Worm (Caenorhabditis elegans) whole organism, young adult: ENCODE data around the gene sknr-1.

ENCODE experiments used
- F23B12.7 ChIP-seq: sonication (generic microtip); optimal IDR thresholded peaks from 2 replicates; lab custom pipeline; 2017; ENCODE audit warnings: missing genetic modification characterization, mild to moderate bottlenecking, missing compliant biosample characterization, antibody characterized with exemption, moderate library complexity; ENCODE audit not compliant: insufficient read depth
- F33H1.4 ChIP-seq: fragments of 200-800 bp; sonication (Bioruptor generic); IDR thresholded peaks from 2 replicates; pipeline ENCODE4 v1.3.6; 2022; ENCODE audit warnings: missing genetic modification reagents, missing genetic modification characterization, missing compliant biosample characterization
- F49E8.2 ChIP-seq: sonication (generic microtip); optimal IDR thresholded peaks from 3 replicates; lab custom pipeline; 2017; ENCODE audit warnings: missing genetic modification characterization, mild to moderate bottlenecking, missing compliant biosample characterization, antibody characterized with exemption, moderate library complexity; ENCODE audit not compliant: insufficient read depth
- F52B5.7 ChIP-seq: sonication (generic microtip); optimal IDR thresholded peaks from 2 replicates; lab custom pipeline; 2016; ENCODE audit warnings: mild to moderate bottlenecking, missing genetic modification characterization, missing compliant biosample characterization
- F55B11.4 ChIP-seq: sonication (generic microtip); optimal IDR thresholded peaks from 2 replicates; lab custom pipeline; 2016; ENCODE audit warnings: missing compliant biosample characterization, missing genetic modification characterization, borderline replicate concordance; ENCODE audit not compliant: insufficient read depth
- T07F8.4 ChIP-seq: sonication (generic microtip); optimal IDR thresholded peaks from 2 replicates; lab custom pipeline; 2016; ENCODE audit warnings: mild to moderate bottlenecking, missing genetic modification characterization, moderate library complexity, missing compliant biosample characterization
- Y53F4B.3 ChIP-seq: fragments of 200-800 bp; sonication (Bioruptor generic); IDR thresholded peaks from 2 replicates; pipeline ENCODE4 v1.3.6; 2022; ENCODE audit warnings: missing genetic modification reagents, missing genetic modification characterization, missing compliant biosample characterization
- Y79H2A.3 ChIP-seq: fragments of 200-800 bp; sonication (Bioruptor generic); conservative IDR thresholded peaks from 2 replicates; pipeline ENCODE4 v1.3.6; 2022; ENCODE audit warnings: missing genetic modification reagents, missing genetic modification characterization, missing compliant biosample characterization
- atf-7 ChIP-seq: sonication (generic microtip); optimal IDR thresholded peaks from 2 replicates; lab custom pipeline; 2017; ENCODE audit warnings: mild to moderate bottlenecking, missing genetic modification characterization, missing compliant biosample characterization
- attf-6 ChIP-seq: fragments of 200-800 bp; sonication (Bioruptor generic); IDR thresholded peaks from 2 replicates; pipeline ENCODE4 v1.3.6; 2022; ENCODE audit warnings: missing genetic modification reagents, missing genetic modification characterization, missing compliant biosample characterization
- cebp-1 ChIP-seq, 2 experiments: fragments of 200-800 bp in 1 of 2; sonication (Bioruptor generic) in 1 of 2; sonication (generic microtip) in 1 of 2; IDR thresholded peaks in 1 of 2; optimal IDR thresholded peaks in 1 of 2; 2 replicates each; pipeline versions ENCODE4 v1.3.6 to Lab custom; 2017 to 2022; ENCODE audit warnings: missing compliant biosample characterization in 2 of 2, missing genetic modification characterization in 2 of 2, mild to moderate bottlenecking in 1 of 2, missing genetic modification reagents in 1 of 2, moderate library complexity in 1 of 2
- cebp-2 ChIP-seq: fragments of 200-800 bp; sonication (Bioruptor generic); IDR thresholded peaks from 2 replicates; pipeline ENCODE4 v1.3.6; 2022; ENCODE audit warnings: missing genetic modification characterization, missing compliant biosample characterization
- ceh-100 ChIP-seq: fragments of 200-800 bp; sonication (Bioruptor generic); IDR thresholded peaks from 2 replicates; pipeline ENCODE4 v1.3.6; 2022; ENCODE audit warnings: missing genetic modification reagents, missing genetic modification characterization, missing compliant biosample characterization
- ceh-27 ChIP-seq: fragments of 200-800 bp; sonication (Bioruptor generic); optimal IDR thresholded peaks from 2 replicates; lab custom pipeline; 2018; ENCODE audit warnings: mild to moderate bottlenecking, missing genetic modification characterization, moderate library complexity, missing compliant biosample characterization
- ceh-58 ChIP-seq: fragments of 200-800 bp; sonication (Bioruptor generic); IDR thresholded peaks from 2 replicates; pipeline ENCODE4 v1.3.6; 2022; ENCODE audit warnings: missing genetic modification characterization, missing compliant biosample characterization
- chd-7 ChIP-seq: sonication (generic microtip); optimal IDR thresholded peaks from 2 replicates; lab custom pipeline; 2016; ENCODE audit warnings: mild to moderate bottlenecking, missing genetic modification characterization, moderate library complexity, missing compliant biosample characterization
- dox-1 ChIP-seq: fragments of 200-800 bp; sonication (Bioruptor generic); IDR thresholded peaks from 2 replicates; pipeline ENCODE4 v1.3.6; 2022; ENCODE audit warnings: missing genetic modification reagents, missing genetic modification characterization, missing compliant biosample characterization
- efl-1 ChIP-seq: fragments of 150-350 bp; optimal IDR thresholded peaks from 2 replicates; lab custom pipeline; 2014; ENCODE audit warnings: missing biosample characterization, missing genetic modification reagents, missing genetic modification characterization
- egl-44 ChIP-seq: fragments of 200-800 bp; sonication (Bioruptor generic); IDR thresholded peaks from 2 replicates; pipeline ENCODE4 v1.3.6; 2022; ENCODE audit warnings: missing genetic modification reagents, missing genetic modification characterization, missing compliant biosample characterization
- ets-4 ChIP-seq: fragments of 200-800 bp; sonication (Bioruptor generic); optimal IDR thresholded peaks from 2 replicates; lab custom pipeline; 2018; ENCODE audit warnings: mild to moderate bottlenecking, missing genetic modification characterization, missing compliant biosample characterization
- hsf-1 ChIP-seq: fragments of 200-800 bp; sonication (Bioruptor generic); IDR thresholded peaks from 2 replicates; pipeline ENCODE4 v1.3.6; 2022; ENCODE audit warnings: missing genetic modification reagents, missing genetic modification characterization, missing compliant biosample characterization
- lin-54 ChIP-seq: fragments of 200-800 bp; sonication (Bioruptor generic); optimal IDR thresholded peaks from 2 replicates; lab custom pipeline; 2018; ENCODE audit warnings: mild to moderate bottlenecking, missing genetic modification characterization, missing compliant biosample characterization
- lir-1 ChIP-seq: fragments of 200-800 bp; sonication (Bioruptor generic); conservative IDR thresholded peaks from 2 replicates; pipeline ENCODE4 v1.3.6; 2022; ENCODE audit warnings: missing genetic modification reagents, missing genetic modification characterization, missing compliant biosample characterization
- madf-10 ChIP-seq: sonication (generic microtip); optimal IDR thresholded peaks from 2 replicates; lab custom pipeline; 2016; ENCODE audit warnings: mild to moderate bottlenecking, missing genetic modification characterization, missing compliant biosample characterization
- madf-3 ChIP-seq: fragments of 200-800 bp; sonication (Bioruptor generic); IDR thresholded peaks from 2 replicates; pipeline ENCODE4 v1.3.6; 2022; ENCODE audit warnings: missing genetic modification reagents, missing genetic modification characterization, missing compliant biosample characterization
- madf-6 ChIP-seq: fragments of 200-800 bp; sonication (Bioruptor generic); IDR thresholded peaks from 2 replicates; pipeline ENCODE4 v1.3.6; 2022; ENCODE audit warnings: missing genetic modification reagents, missing genetic modification characterization, missing compliant biosample characterization
- mcd-1 ChIP-seq: fragments of 200-800 bp; sonication (Bioruptor generic); IDR thresholded peaks from 2 replicates; pipeline ENCODE4 v1.3.6; 2022; ENCODE audit warnings: missing genetic modification reagents, missing genetic modification characterization, missing compliant biosample characterization
- nfya-2 ChIP-seq: fragments of 200-800 bp; sonication (Bioruptor generic); IDR thresholded peaks from 2 replicates; pipeline ENCODE4 v1.3.6; 2022; ENCODE audit warnings: missing genetic modification reagents, missing genetic modification characterization, missing compliant biosample characterization
- nfyb-1 ChIP-seq: fragments of 200-800 bp; sonication (Bioruptor generic); IDR thresholded peaks from 2 replicates; pipeline ENCODE4 v1.3.6; 2022; ENCODE audit warnings: missing genetic modification reagents, missing genetic modification characterization, missing compliant biosample characterization
- nhr-120 ChIP-seq: fragments of 200-800 bp; sonication (Bioruptor generic); IDR thresholded peaks from 2 replicates; pipeline ENCODE4 v1.3.6; 2022; ENCODE audit warnings: missing genetic modification characterization, missing compliant biosample characterization
- nhr-179 ChIP-seq: sonication (generic microtip); optimal IDR thresholded peaks from 2 replicates; lab custom pipeline; 2016; ENCODE audit warnings: mild to moderate bottlenecking, missing genetic modification characterization, missing compliant biosample characterization
- nhr-27 ChIP-seq: fragments of 200-800 bp; sonication (Bioruptor generic); optimal IDR thresholded peaks from 2 replicates; lab custom pipeline; 2018; ENCODE audit warnings: mild to moderate bottlenecking, missing genetic modification characterization, moderate library complexity, missing compliant biosample characterization
- pha-4 ChIP-seq: fragments of 150-350 bp; sonication (generic microtip); optimal IDR thresholded peaks from 2 replicates; lab custom pipeline; 2014; ENCODE audit warnings: missing biosample characterization, missing genetic modification reagents, missing genetic modification characterization
- rpc-1 ChIP-seq, 2 experiments: fragments of 150-350 bp in 1 of 2; sonication (generic microtip) in 1 of 2; optimal IDR thresholded peaks; 2 replicates each; lab custom pipeline; 2014 to 2018; ENCODE audit warnings: missing biosample characterization in 1 of 2, missing genetic modification characterization in 1 of 2, missing genetic modification reagents in 1 of 2, missing genotype in 1 of 2
- sdz-38 ChIP-seq: sonication (generic microtip); optimal IDR thresholded peaks from 2 replicates; lab custom pipeline; 2016; ENCODE audit warnings: missing genotype, missing genetic modification characterization, missing compliant biosample characterization
- snpc-1.1 ChIP-seq: sonication (generic microtip); optimal IDR thresholded peaks from 2 replicates; lab custom pipeline; 2017; ENCODE audit warnings: missing genetic modification characterization, mild to moderate bottlenecking, missing compliant biosample characterization, antibody characterized with exemption, moderate library complexity, missing genotype, missing genetic modification reagents; ENCODE audit not compliant: insufficient read depth
- snpc-1.3 ChIP-seq: sonication (generic microtip); optimal IDR thresholded peaks from 2 replicates; lab custom pipeline; 2017; ENCODE audit warnings: missing genetic modification characterization, mild to moderate bottlenecking, missing compliant biosample characterization, antibody characterized with exemption, moderate library complexity, missing genotype, missing genetic modification reagents; ENCODE audit not compliant: insufficient read depth
- sptf-2 ChIP-seq: fragments of 200-800 bp; sonication (Bioruptor generic); optimal IDR thresholded peaks from 2 replicates; lab custom pipeline; 2018; ENCODE audit warnings: mild to moderate bottlenecking, missing genetic modification characterization, missing compliant biosample characterization
- tlf-1 ChIP-seq: fragments of 200-800 bp; sonication (Bioruptor generic); optimal IDR thresholded peaks from 2 replicates; lab custom pipeline; 2018; ENCODE audit warnings: mild to moderate bottlenecking, missing genetic modification characterization, missing compliant biosample characterization
- unc-130 ChIP-seq: sonication (generic microtip); optimal IDR thresholded peaks from 2 replicates; lab custom pipeline; 2016; ENCODE audit warnings: missing genetic modification reagents, missing genetic modification characterization, missing compliant biosample characterization
- ztf-25 ChIP-seq: fragments of 200-800 bp; sonication (Bioruptor generic); IDR thresholded peaks from 2 replicates; pipeline ENCODE4 v1.3.6; 2022; ENCODE audit warnings: missing genetic modification reagents, missing genetic modification characterization, missing compliant biosample characterization
- ztf-28 ChIP-seq: fragments of 200-800 bp; sonication (Bioruptor generic); IDR thresholded peaks from 2 replicates; pipeline ENCODE4 v1.3.6; 2022; ENCODE audit warnings: missing genetic modification reagents, missing genetic modification characterization, missing compliant biosample characterization

The sknr-1 gene

DNA sequence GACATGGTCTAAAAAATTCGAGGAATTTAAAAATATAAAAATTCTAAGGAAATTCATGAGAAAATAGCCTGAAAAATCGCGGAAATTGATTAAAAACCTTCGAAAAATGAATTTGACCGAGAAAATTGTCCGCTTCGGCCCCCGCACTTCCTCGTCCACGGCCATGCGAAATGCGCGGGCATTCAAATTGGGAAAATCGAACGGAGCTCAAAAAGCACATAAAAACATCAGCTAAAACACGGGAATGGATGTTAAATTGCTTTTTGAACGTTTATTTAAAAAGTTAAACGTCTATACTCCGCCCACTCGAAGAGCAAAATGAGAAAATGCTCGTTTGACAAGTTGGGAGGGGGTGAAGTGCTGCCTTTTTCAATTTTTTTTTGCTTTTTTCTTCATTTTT, 22.2 kb downstream of the sknr-1 start, which contains the start of gene F53E10.6 (continued):
- TF ChIP-seq F33H1.4 (peak; percentile 38), lin-54 (GFP tag; lab: Kevin White, UChicago) (peak; percentile 86), unc-130 (GFP tag; lab: Kevin White, UChicago) (peak; percentile 37), lir-1 (GFP tag; lab: Robert Waterston, UW) (0 out of 2 replicates have a peak, but pooled peaks have one; percentile 24), ceh-27 (peak; percentile 62), ztf-28 (GFP tag; lab: Robert Waterston, UW) (0 out of 2 replicates have a peak, but pooled peaks have one; percentile 9), attf-6 (GFP tag; lab: Robert Waterston, UW) (no peak), nfya-2 (GFP tag; lab: Robert Waterston, UW) (no peak), F23B12.7 (tag; lab: Kevin White, UChicago) (peak; percentile 2), tlf-1 (no peak), dox-1 (GFP tag; lab: Robert Waterston, UW) (peak; percentile 55; the same call in 1 of the 2 replicates)

DNA sequence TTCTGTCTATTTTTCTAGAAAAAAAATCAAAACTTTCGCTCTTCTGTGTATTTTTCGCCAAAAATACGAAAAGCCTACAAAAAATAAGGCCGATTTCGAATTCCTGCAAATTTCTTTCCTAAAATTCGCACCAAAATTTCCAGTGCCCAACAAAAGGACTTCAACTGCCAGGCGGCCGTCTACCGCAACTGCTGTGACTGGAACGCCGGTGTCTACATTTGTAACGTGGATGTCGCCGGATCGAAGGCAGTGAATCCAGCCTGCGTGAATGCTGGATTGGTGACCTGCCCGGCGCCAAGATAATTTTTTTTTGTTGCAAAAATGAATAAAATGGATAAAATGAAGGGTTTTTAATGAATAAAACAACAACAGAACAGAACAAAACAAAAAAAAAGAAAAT, 23.4 kb downstream of the sknr-1 start:
- TF ChIP-seq cebp-1 (GFP tag; IDR thresholded peaks at IDR 0.05; lab: Robert Waterston, UW) (no peak), cebp-1 (tag; optimal IDR thresholded peaks at IDR 0.05; lab: Kevin White, UChicago) (peak; percentile 4), cebp-2 (0 out of 2 replicates have a peak, but pooled peaks have one; percentile 54), madf-6 (GFP tag; lab: Robert Waterston, UW) (peak; percentile 36; the same call in 1 of the 2 replicates), pha-4 (tag; lab: Kevin White, UChicago) (no peak), nfyb-1 (GFP tag; lab: Robert Waterston, UW) (0 out of 2 replicates have a peak, but pooled peaks have one; percentile 42), chd-7 (peak; percentile 17), mcd-1 (GFP tag; lab: Robert Waterston, UW) (0 out of 2 replicates have a peak, but pooled peaks have one; percentile 38), Y53F4B.3 (no peak), ztf-25 (GFP tag; lab: Robert Waterston, UW) (peak; percentile 79; the same call in 1 of the 2 replicates), nhr-120 (GFP tag; lab: Robert Waterston, UW) (no peak), Y79H2A.3 (GFP tag; lab: Robert Waterston, UW) (0 out of 2 replicates have a peak, but pooled peaks have one; percentile 15), madf-3 (GFP tag; lab: Robert Waterston, UW) (no peak)

DNA sequence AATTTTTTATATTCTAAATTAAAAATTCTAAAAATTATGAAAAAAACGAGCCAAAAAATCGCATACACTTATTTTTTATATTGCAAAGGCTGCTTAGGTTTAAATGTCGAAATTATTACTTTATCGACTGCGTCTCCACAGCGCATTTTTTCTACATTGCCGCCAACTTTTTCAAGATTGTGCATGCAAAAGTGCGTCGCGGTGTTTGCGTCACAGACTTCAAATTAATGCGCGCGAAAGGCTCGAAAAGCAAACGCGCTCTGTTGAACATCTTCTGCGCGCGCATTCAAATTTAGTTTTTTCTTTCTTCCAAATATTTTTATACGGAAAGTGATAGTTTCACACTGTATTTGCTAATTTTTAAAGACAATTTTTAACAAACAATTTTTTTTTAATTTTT, 24.7 kb downstream of the sknr-1 start:
- TF ChIP-seq madf-10 (tag; lab: Kevin White, UChicago) (peak; percentile 82), efl-1 (GFP tag; lab: Kevin White, UChicago) (peak; percentile 88), ets-4 (no peak), T07F8.4 (tag; lab: Kevin White, UChicago) (no peak), F52B5.7 (tag; lab: Kevin White, UChicago) (no peak), nhr-179 (tag; lab: Kevin White, UChicago) (no peak), F55B11.4 (tag; lab: Kevin White, UChicago) (no peak), snpc-1.3 (no peak), atf-7 (tag; lab: Kevin White, UChicago) (peak; percentile 48), sptf-2 (GFP tag; lab: Kevin White, UChicago) (no peak), ztf-28 (GFP tag; lab: Robert Waterston, UW) (0 out of 2 replicates have a peak, but pooled peaks have one; percentile 62), pha-4 (tag; lab: Kevin White, UChicago) (no peak), unc-130 (GFP tag; lab: Kevin White, UChicago) (peak; percentile 38), egl-44 (GFP tag; lab: Robert Waterston, UW) (0 out of 2 replicates have a peak, but pooled peaks have one; percentile 38), tlf-1 (peak; percentile 71), F23B12.7 (tag; lab: Kevin White, UChicago) (peak; percentile 27), nhr-27 (tag; lab: Kevin White, UChicago) (no peak), ceh-27 (peak; percentile 82), hsf-1 (GFP tag; lab: Robert Waterston, UW) (no peak), cebp-2 (0 out of 2 replicates have a peak, but pooled peaks have one; percentile 58), F49E8.2 (tag; lab: Kevin White, UChicago) (no peak), ceh-100 (GFP tag; lab: Robert Waterston, UW) (peak; percentile 78), snpc-1.1 (tag; lab: Kevin White, UChicago) (no peak), sdz-38 (tag; lab: Kevin White, UChicago) (no peak), rpc-1 (optimal IDR thresholded peaks at IDR 0.05; lab: Kevin White, UChicago) (no peak), rpc-1 (tag; optimal IDR thresholded peaks at IDR 0.05; lab: Kevin White, UChicago) (no peak), ceh-58 (GFP tag; lab: Robert Waterston, UW) (no peak)
